In genomic region chr2L:14225957-14226676, dm6 we compare ENCODE assay signal across 3 fruit fly cellular contexts.
TF ChIP-seq lines count a peak whose summit lies in the region.

No protein-coding gene starts in this region.

TF ChIP-seq in whole organism, embryonic, 481 proteins besides CTCF, POLR2A, EP300 and RAD21 (continued from another document and continues in another):
- TF ChIP-seq CG17802 (tag; optimal IDR thresholded peaks at IDR 0.05; lab: Kevin White, UChicago) (no peak), ci (GFP tag; IDR thresholded peaks at IDR 0.05; lab: Robert Waterston, UW) (no peak), CG8478 (optimal IDR thresholded peaks at IDR 0.05; lab: Kevin White, UChicago) (no peak), HHEX (GFP tag; optimal IDR thresholded peaks at IDR 0.05; lab: Kevin White, UChicago) (no peak), Sox100B (GFP tag; optimal IDR thresholded peaks at IDR 0.05; lab: Kevin White, UChicago) (no peak), peb (GFP tag; IDR thresholded peaks at IDR 0.05; lab: Robert Waterston, UW) (no peak), CG17568 (GFP tag; optimal IDR thresholded peaks at IDR 0.05; lab: Kevin White, UChicago) (no peak), run (tag; optimal IDR thresholded peaks at IDR 0.05; lab: Kevin White, UChicago) (no peak), CG14014 (GFP tag; IDR thresholded peaks at IDR 0.05; lab: Robert Waterston, UW) (no peak), Max (GFP tag; optimal IDR thresholded peaks at IDR 0.05; lab: Kevin White, UChicago) (no peak), bsh (GFP tag; optimal IDR thresholded peaks at IDR 0.05; lab: Kevin White, UChicago) (peak; percentile 42 to 79), CG13894 (tag; optimal IDR thresholded peaks at IDR 0.05; lab: Kevin White, UChicago) (no peak), sug (tag; optimal IDR thresholded peaks at IDR 0.05; lab: Kevin White, UChicago) (no peak), CG43689 (GFP tag; IDR thresholded peaks at IDR 0.05; lab: Robert Waterston, UW) (no peak), pfk (GFP tag; optimal IDR thresholded peaks at IDR 0.05; lab: Kevin White, UChicago) (no peak), org-1 (GFP tag; optimal IDR thresholded peaks at IDR 0.05; lab: Kevin White, UChicago) (no peak), Neu2 (GFP tag; optimal IDR thresholded peaks at IDR 0.05; lab: Kevin White, UChicago; ENCODE audit: borderline replicate concordance) (no peak), CrebB (tag; optimal IDR thresholded peaks at IDR 0.05; lab: Kevin White, UChicago) (no peak), sd (tag; optimal IDR thresholded peaks at IDR 0.05; lab: Kevin White, UChicago) (no peak), ewg (GFP tag; optimal IDR thresholded peaks at IDR 0.05; lab: Kevin White, UChicago) (no peak), CG7963 (GFP tag; IDR thresholded peaks at IDR 0.05; lab: Robert Waterston, UW; ENCODE audit: partially characterized antibody) (no peak), CG11695 (GFP tag; IDR thresholded peaks at IDR 0.05; lab: Robert Waterston, UW) (0 out of 3 replicates have a peak, but pooled peaks have one; percentile 23), CG32772 (GFP tag; IDR thresholded peaks at IDR 0.05; lab: Robert Waterston, UW) (no peak), al (GFP tag; IDR thresholded peaks at IDR 0.05; lab: Robert Waterston, UW) (no peak), CG1233 (GFP tag; optimal IDR thresholded peaks at IDR 0.05; lab: Kevin White, UChicago) (no peak), Ets97D (GFP tag; optimal IDR thresholded peaks at IDR 0.05; lab: Kevin White, UChicago) (no peak), CG4328 (GFP tag; optimal IDR thresholded peaks at IDR 0.05; lab: Kevin White, UChicago) (no peak), row (GFP tag; IDR thresholded peaks at IDR 0.05; lab: Robert Waterston, UW) (peak; percentile 25; the same call in 1 of the 3 replicates), CG31441 (GFP tag; IDR thresholded peaks at IDR 0.05; lab: Robert Waterston, UW) (0 out of 2 replicates have a peak, but pooled peaks have one; percentile 18), shn (GFP tag; optimal IDR thresholded peaks at IDR 0.05; lab: Kevin White, UChicago) (no peak), Trl (optimal IDR thresholded peaks at IDR 0.05; lab: Kevin White, UChicago) (no peak), Trl (GFP tag; optimal IDR thresholded peaks at IDR 0.05; lab: Kevin White, UChicago) (no peak), Mad (GFP tag; optimal IDR thresholded peaks at IDR 0.05; lab: Kevin White, UChicago) (no peak), da (GFP tag; optimal IDR thresholded peaks at IDR 0.05; lab: Kevin White, UChicago) (no peak), CG2712 (tag; optimal IDR thresholded peaks at IDR 0.05; lab: Kevin White, UChicago) (peak; percentile 26), pros (GFP tag; optimal IDR thresholded peaks at IDR 0.05; lab: Kevin White, UChicago) (no peak), Hr3 (GFP tag; optimal IDR thresholded peaks at IDR 0.05; lab: Kevin White, UChicago) (no peak), jigr1 (GFP tag; IDR thresholded peaks at IDR 0.05; lab: Robert Waterston, UW) (no peak), CG16863 (GFP tag; optimal IDR thresholded peaks at IDR 0.05; lab: Kevin White, UChicago) (no peak), CG10431 (GFP tag; optimal IDR thresholded peaks at IDR 0.05; lab: Kevin White, UChicago) (no peak), gt (GFP tag; IDR thresholded peaks at IDR 0.05; lab: Robert Waterston, UW) (no peak), emc (GFP tag; optimal IDR thresholded peaks at IDR 0.05; lab: Kevin White, UChicago) (no peak), Hr51 (GFP tag; optimal IDR thresholded peaks at IDR 0.05; lab: Kevin White, UChicago) (no peak), CG15269 (tag; optimal IDR thresholded peaks at IDR 0.05; lab: Kevin White, UChicago) (no peak), pho (GFP tag; optimal IDR thresholded peaks at IDR 0.05; lab: Kevin White, UChicago) (no peak), Ssrp (tag; optimal IDR thresholded peaks at IDR 0.05; lab: Kevin White, UChicago) (no peak)

TF ChIP-seq in whole organism, prepupa, 60 proteins besides CTCF, POLR2A, EP300 and RAD21 (continued from another document):
- TF ChIP-seq CG11762 (GFP tag; optimal IDR thresholded peaks at IDR 0.05; lab: Kevin White, UChicago; ENCODE audit: insufficient read depth) (peak; percentile 84), Eip75B (GFP tag; optimal IDR thresholded peaks at IDR 0.05; lab: Kevin White, UChicago) (peak; percentile 92), Hr4 (GFP tag; optimal IDR thresholded peaks at IDR 0.05; lab: Kevin White, UChicago) (peak; percentile 59), CG1621 (tag; optimal IDR thresholded peaks at IDR 0.05; lab: Kevin White, UChicago) (peak; percentile 91), dac (GFP tag; optimal IDR thresholded peaks at IDR 0.05; lab: Kevin White, UChicago) (peak; percentile 28), CG8119 (GFP tag; IDR thresholded peaks at IDR 0.05; lab: Robert Waterston, UW) (peak; percentile 84), CG15336 (GFP tag; IDR thresholded peaks at IDR 0.05; lab: Robert Waterston, UW) (peak; percentile 87), Ets96B (tag; optimal IDR thresholded peaks at IDR 0.05; lab: Kevin White, UChicago) (peak; percentile 97), vri (GFP tag; optimal IDR thresholded peaks at IDR 0.05; lab: Kevin White, UChicago) (peak; percentile 69), esn (GFP tag; optimal IDR thresholded peaks at IDR 0.05; lab: Kevin White, UChicago) (peak; percentile 88), CG10631 (GFP tag; optimal IDR thresholded peaks at IDR 0.05; lab: Kevin White, UChicago) (peak; percentile 95), salr (GFP tag; optimal IDR thresholded peaks at IDR 0.05; lab: Kevin White, UChicago) (peak; percentile 67 to 85), CG3919 (GFP tag; optimal IDR thresholded peaks at IDR 0.05; lab: Kevin White, UChicago) (peak; percentile 92), fkh (GFP tag; optimal IDR thresholded peaks at IDR 0.05; lab: Kevin White, UChicago) (no peak), CG11902 (GFP tag; optimal IDR thresholded peaks at IDR 0.05; lab: Kevin White, UChicago) (peak; percentile 57), Smox (GFP tag; optimal IDR thresholded peaks at IDR 0.05; lab: Kevin White, UChicago) (peak; percentile 79), fd85E (GFP tag; optimal IDR thresholded peaks at IDR 0.05; lab: Kevin White, UChicago) (peak; percentile 61), CG8632 (GFP tag; optimal IDR thresholded peaks at IDR 0.05; lab: Kevin White, UChicago) (peak; percentile 80), CG11294 (GFP tag; IDR thresholded peaks at IDR 0.05; lab: Robert Waterston, UW) (0 out of 2 replicates have a peak, but pooled peaks have one; percentile 53), Blimp-1 (GFP tag; optimal IDR thresholded peaks at IDR 0.05; lab: Kevin White, UChicago) (peak; percentile 28), CG34406 (GFP tag; optimal IDR thresholded peaks at IDR 0.05; lab: Kevin White, UChicago) (peak; percentile 84), pdm3 (GFP tag; optimal IDR thresholded peaks at IDR 0.05; lab: Kevin White, UChicago) (peak; percentile 84), CG16779 (tag; optimal IDR thresholded peaks at IDR 0.05; lab: Kevin White, UChicago) (peak; percentile 64), cyc (GFP tag; optimal IDR thresholded peaks at IDR 0.05; lab: Kevin White, UChicago) (peak; percentile 83), Sox14 (GFP tag; optimal IDR thresholded peaks at IDR 0.05; lab: Kevin White, UChicago) (peak; percentile 90), Hr39 (GFP tag; optimal IDR thresholded peaks at IDR 0.05; lab: Kevin White, UChicago) (peak; percentile 58), CG7368 (GFP tag; optimal IDR thresholded peaks at IDR 0.05; lab: Kevin White, UChicago) (peak; percentile 78), achi (GFP tag; optimal IDR thresholded peaks at IDR 0.05; lab: Kevin White, UChicago) (peak; percentile 89), CG4318 (GFP tag; optimal IDR thresholded peaks at IDR 0.05; lab: Kevin White, UChicago) (peak; percentile 14), CG9139 (GFP tag; optimal IDR thresholded peaks at IDR 0.05; lab: Kevin White, UChicago) (peak; percentile 88), Lpt (GFP tag; optimal IDR thresholded peaks at IDR 0.05; lab: Kevin White, UChicago) (peak; percentile 83), CG6808 (GFP tag; optimal IDR thresholded peaks at IDR 0.05; lab: Kevin White, UChicago) (peak; percentile 92), svp (GFP tag; lab: Kevin White, UChicago) (peak; percentile 88), Sox102F (GFP tag; optimal IDR thresholded peaks at IDR 0.05; lab: Kevin White, UChicago) (peak; percentile 84), Met (GFP tag; optimal IDR thresholded peaks at IDR 0.05; lab: Kevin White, UChicago) (peak; percentile 85), topi (GFP tag; optimal IDR thresholded peaks at IDR 0.05; lab: Kevin White, UChicago) (peak; percentile 83), Ets21C (GFP tag; optimal IDR thresholded peaks at IDR 0.05; lab: Kevin White, UChicago) (peak; percentile 63)

TF ChIP-seq in whole organism, wandering third instar larva, 38 proteins besides CTCF, POLR2A, EP300 and RAD21 (continued from another document):
- TF ChIP-seq Myc (optimal IDR thresholded peaks at IDR 0.05; lab: Kevin White, UChicago) (no peak), rgr (GFP tag; optimal IDR thresholded peaks at IDR 0.05; lab: Kevin White, UChicago) (peak; percentile 78), sv (GFP tag; optimal IDR thresholded peaks at IDR 0.05; lab: Kevin White, UChicago) (no peak), Sp1 (GFP tag; optimal IDR thresholded peaks at IDR 0.05; lab: Kevin White, UChicago) (peak; percentile 80), Dfd (GFP tag; optimal IDR thresholded peaks at IDR 0.05; lab: Kevin White, UChicago) (no peak)
